Worm (Caenorhabditis elegans): ENCODE measurements around the gene F37C4.8.

DNA sequence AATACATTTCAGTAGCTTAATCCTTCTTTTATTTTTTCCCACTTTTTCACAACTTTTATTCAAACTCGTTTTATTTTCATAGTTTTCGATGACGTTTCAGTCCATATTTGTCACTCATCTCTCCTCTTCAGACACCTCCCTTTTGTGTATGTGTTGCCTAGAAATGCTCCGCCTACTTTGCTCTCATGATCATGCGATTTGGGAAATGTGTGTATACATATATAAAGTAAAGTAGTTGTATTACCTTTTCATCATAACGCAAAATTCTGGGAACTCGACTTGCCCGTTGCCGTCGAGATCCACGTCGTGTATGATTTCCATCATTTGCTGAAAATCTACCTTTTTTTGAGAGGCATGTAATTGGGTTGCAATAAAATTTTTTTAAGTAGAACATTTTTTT, 49.0 kb downstream of the F37C4.8 start:
- no peak for TF ChIP-seq klf-2 (GFP tag; conservative IDR thresholded peaks at IDR 0.05)
- no peak for TF ChIP-seq tab-1 (GFP tag; IDR thresholded peaks at IDR 0.05)
- no peak for TF ChIP-seq T22C8.4 (GFP tag; IDR thresholded peaks at IDR 0.05)
- TF ChIP-seq cog-1 (tag; optimal IDR thresholded peaks at IDR 0.05): no peak
- TF ChIP-seq ztf-29 (GFP tag; IDR thresholded peaks at IDR 0.05): no peak
